Worm (Caenorhabditis elegans) whole organism, L1 larva: ENCODE results near the gene C25D7.15.

Experiments
- C04F5.9 ChIP-seq: sonication (generic microtip); optimal IDR thresholded peaks from 2 replicates; lab custom pipeline; 2016; ENCODE audit warnings: missing genetic modification characterization, missing compliant biosample characterization
- Y116A8C.19 ChIP-seq: sonication (generic microtip); optimal IDR thresholded peaks from 2 replicates; lab custom pipeline; 2016; ENCODE audit warnings: missing compliant biosample characterization, missing genetic modification characterization, borderline replicate concordance
- alr-1 ChIP-seq: fragments of 200-800 bp; sonication (Bioruptor generic); optimal IDR thresholded peaks from 2 replicates; lab custom pipeline; 2018; ENCODE audit warnings: borderline replicate concordance, mild to moderate bottlenecking, missing genetic modification characterization, missing compliant biosample characterization
- aly-2 ChIP-seq: fragments of 150-350 bp; optimal IDR thresholded peaks from 2 replicates; lab custom pipeline; 2014; ENCODE audit warnings: missing biosample characterization, missing genetic modification characterization
- ama-1 ChIP-seq: fragments of 150-350 bp; optimal IDR thresholded peaks from 2 replicates; lab custom pipeline; 2014
- blmp-1 ChIP-seq: fragments of 150-350 bp; optimal IDR thresholded peaks from 2 replicates; lab custom pipeline; 2014; ENCODE audit warnings: missing biosample characterization, missing genetic modification characterization
- ceh-63 ChIP-seq: fragments of 200-800 bp; sonication (Bioruptor generic); optimal IDR thresholded peaks from 2 replicates; lab custom pipeline; 2018; ENCODE audit warnings: mild to moderate bottlenecking, missing genetic modification characterization, missing compliant biosample characterization
- ceh-8 ChIP-seq: fragments of 200-800 bp; sonication (Bioruptor generic); optimal IDR thresholded peaks from 2 replicates; lab custom pipeline; 2018; ENCODE audit warnings: mild to moderate bottlenecking, missing genetic modification characterization, moderate library complexity, missing compliant biosample characterization
- ceh-82 ChIP-seq, 3 experiments: fragments of 150-350 bp in 1 of 3; sonication (generic microtip) in 2 of 3; optimal IDR thresholded peaks; 2 replicates each; lab custom pipeline; 2014 to 2017; ENCODE audit warnings: missing biosample characterization in 3 of 3, missing genetic modification characterization in 3 of 3
- ceh-90 ChIP-seq: sonication (generic microtip); optimal IDR thresholded peaks from 2 replicates; lab custom pipeline; 2016; ENCODE audit warnings: missing genetic modification characterization, missing compliant biosample characterization
- ces-1 ChIP-seq: fragments of 150-350 bp; optimal IDR thresholded peaks from 2 replicates; lab custom pipeline; 2014; ENCODE audit warnings: missing biosample characterization, missing genetic modification reagents, missing genetic modification characterization
- dpl-1 ChIP-seq, 3 experiments: fragments of 150-350 bp in 2 of 3; sonication (generic microtip) in 1 of 3; optimal IDR thresholded peaks; 2 replicates each; lab custom pipeline; 2014 to 2017; ENCODE audit warnings: missing biosample characterization in 3 of 3, missing genetic modification characterization in 3 of 3, missing genetic modification reagents in 3 of 3
- dsc-1 ChIP-seq: sonication (generic microtip); optimal IDR thresholded peaks from 2 replicates; lab custom pipeline; 2016; ENCODE audit warnings: mild to moderate bottlenecking, missing genetic modification characterization, missing compliant biosample characterization
- efl-1 ChIP-seq, 4 experiments: fragments of 150-350 bp; optimal IDR thresholded peaks in 3 of 4; peaks in 1 of 4; 1 replicate in 1 of 4; 2 replicates in 3 of 4; lab custom pipeline; 2014; ENCODE audit warnings: missing biosample characterization in 2 of 4, missing genetic modification characterization in 2 of 4, missing genetic modification reagents in 2 of 4
- efl-3 ChIP-seq: fragments of 200-800 bp; sonication (Bioruptor generic); optimal IDR thresholded peaks from 2 replicates; lab custom pipeline; 2018; ENCODE audit warnings: mild to moderate bottlenecking, missing genetic modification characterization, missing compliant biosample characterization
- egl-27 ChIP-seq, 2 experiments: fragments of 150-350 bp in 1 of 2; sonication (generic microtip); optimal IDR thresholded peaks; 3 replicates each; lab custom pipeline; 2017 to 2018; ENCODE audit warnings: missing biosample characterization in 2 of 2, missing genetic modification characterization in 2 of 2, missing genetic modification reagents in 2 of 2
- elt-2 ChIP-seq: sonication (generic microtip); optimal IDR thresholded peaks from 2 replicates; lab custom pipeline; 2016; ENCODE audit warnings: missing genetic modification characterization, mild to moderate bottlenecking, inconsistent platforms, missing compliant biosample characterization, missing genetic modification reagents
- elt-3 ChIP-seq, 6 experiments: fragments of 150-350 bp in 1 of 6; sonication (generic microtip); optimal IDR thresholded peaks; 2 replicates each; lab custom pipeline; 2017 to 2018; ENCODE audit warnings: missing biosample characterization in 6 of 6, missing genetic modification characterization in 6 of 6, inconsistent platforms in 1 of 6
- ets-5 ChIP-seq: fragments of 200-800 bp; sonication (Bioruptor generic); IDR thresholded peaks from 2 replicates; pipeline ENCODE4 v1.3.6; 2022; ENCODE audit warnings: missing genetic modification characterization, missing compliant biosample characterization
- fkh-10 ChIP-seq: sonication (generic microtip); optimal IDR thresholded peaks from 2 replicates; lab custom pipeline; 2017; ENCODE audit warnings: missing biosample characterization, missing genetic modification reagents, missing genetic modification characterization
- fkh-4 ChIP-seq: sonication (generic microtip); optimal IDR thresholded peaks from 2 replicates; lab custom pipeline; 2016; ENCODE audit warnings: missing compliant biosample characterization, missing genetic modification characterization, borderline replicate concordance
- fkh-8 ChIP-seq: sonication (generic microtip); optimal IDR thresholded peaks from 2 replicates; lab custom pipeline; 2016; ENCODE audit warnings: mild to moderate bottlenecking, missing genetic modification characterization, missing compliant biosample characterization
- hlh-4 ChIP-seq: sonication (generic microtip); optimal IDR thresholded peaks from 2 replicates; lab custom pipeline; 2016; ENCODE audit warnings: mild to moderate bottlenecking, missing genetic modification characterization, missing compliant biosample characterization
- hpl-2 ChIP-seq: fragments of 150-350 bp; optimal IDR thresholded peaks from 2 replicates; lab custom pipeline; 2014; ENCODE audit warnings: missing biosample characterization, missing genetic modification reagents, missing genetic modification characterization
- isw-1 ChIP-seq: fragments of 200-800 bp; sonication (Bioruptor generic); IDR thresholded peaks from 2 replicates; pipeline ENCODE4 v1.3.6; 2022; ENCODE audit warnings: missing genetic modification characterization, missing compliant biosample characterization
- lir-3 ChIP-seq: sonication (generic microtip); optimal IDR thresholded peaks from 2 replicates; lab custom pipeline; 2016; ENCODE audit warnings: mild to moderate bottlenecking, missing genetic modification characterization, moderate library complexity, missing compliant biosample characterization; ENCODE audit not compliant: poor library complexity
- mdl-1 ChIP-seq, 2 experiments: fragments of 150-350 bp; optimal IDR thresholded peaks; 2 replicates each; lab custom pipeline; 2014 to 2017; ENCODE audit warnings: missing biosample characterization in 2 of 2, missing genetic modification characterization in 2 of 2, inconsistent platforms in 1 of 2
- mef-2 ChIP-seq: fragments of 150-350 bp; optimal IDR thresholded peaks from 2 replicates; lab custom pipeline; 2014; ENCODE audit warnings: missing biosample characterization, missing genetic modification characterization
- nhr-11 ChIP-seq: fragments of 150-350 bp; optimal IDR thresholded peaks from 2 replicates; lab custom pipeline; 2014; ENCODE audit warnings: missing biosample characterization, missing genetic modification characterization
- nhr-19 ChIP-seq: fragments of 200-800 bp; sonication (Bioruptor generic); conservative IDR thresholded peaks from 2 replicates; pipeline ENCODE4 v1.3.6; 2022; ENCODE audit warnings: missing genetic modification characterization, missing compliant biosample characterization
- nhr-237 ChIP-seq: fragments of 150-350 bp; optimal IDR thresholded peaks from 2 replicates; lab custom pipeline; 2014; ENCODE audit warnings: missing biosample characterization, missing genetic modification characterization
- nhr-28 ChIP-seq: fragments of 150-350 bp; optimal IDR thresholded peaks from 2 replicates; lab custom pipeline; 2014; ENCODE audit warnings: missing biosample characterization, missing genetic modification characterization
- nhr-71 ChIP-seq: sonication (generic microtip); optimal IDR thresholded peaks from 2 replicates; lab custom pipeline; 2016; ENCODE audit warnings: mild to moderate bottlenecking, missing genetic modification characterization, moderate library complexity, missing compliant biosample characterization
- nhr-76 ChIP-seq: sonication (generic microtip); optimal IDR thresholded peaks from 2 replicates; lab custom pipeline; 2017; ENCODE audit warnings: missing biosample characterization, missing genetic modification characterization
- nhr-77 ChIP-seq: fragments of 150-350 bp; optimal IDR thresholded peaks from 2 replicates; lab custom pipeline; 2014; ENCODE audit warnings: missing biosample characterization, missing genetic modification characterization
- nhr-84 ChIP-seq: sonication (generic microtip); optimal IDR thresholded peaks from 2 replicates; lab custom pipeline; 2017; ENCODE audit warnings: missing biosample characterization, missing genetic modification characterization
- nhr-85 ChIP-seq: sonication (generic microtip); peaks from one replicate; lab custom pipeline; 2016; ENCODE audit warnings: missing genetic modification characterization, inconsistent platforms, missing compliant biosample characterization
- rnt-1 ChIP-seq: sonication (generic microtip); optimal IDR thresholded peaks from 2 replicates; lab custom pipeline; 2016; ENCODE audit warnings: mild to moderate bottlenecking, missing genetic modification characterization, moderate library complexity, missing compliant biosample characterization
- snpc-4 ChIP-seq: fragments of 150-350 bp; optimal IDR thresholded peaks from 2 replicates; lab custom pipeline; 2014; ENCODE audit warnings: missing biosample characterization, missing genetic modification characterization
- snu-23 ChIP-seq: sonication (generic microtip); optimal IDR thresholded peaks from 2 replicates; lab custom pipeline; 2016; ENCODE audit warnings: missing genetic modification characterization, missing compliant biosample characterization
- sptf-1 ChIP-seq: fragments of 150-350 bp; optimal IDR thresholded peaks from 2 replicates; lab custom pipeline; 2014; ENCODE audit warnings: missing biosample characterization, missing genetic modification characterization
- sup-37 ChIP-seq: fragments of 200-800 bp; sonication (Bioruptor generic); optimal IDR thresholded peaks from 2 replicates; lab custom pipeline; 2018; ENCODE audit warnings: mild to moderate bottlenecking, missing genetic modification characterization, missing compliant biosample characterization
- swsn-7 ChIP-seq: sonication (generic microtip); optimal IDR thresholded peaks from 2 replicates; lab custom pipeline; 2016; ENCODE audit warnings: missing genetic modification characterization, missing compliant biosample characterization
- tbx-2 ChIP-seq: sonication (generic microtip); optimal IDR thresholded peaks from 2 replicates; lab custom pipeline; 2016; ENCODE audit warnings: missing genetic modification characterization, missing compliant biosample characterization
- unc-130 ChIP-seq: fragments of 150-350 bp; optimal IDR thresholded peaks from 2 replicates; lab custom pipeline; 2017; ENCODE audit warnings: missing biosample characterization, missing genetic modification characterization, inconsistent platforms
- unc-86 ChIP-seq: sonication (generic microtip); optimal IDR thresholded peaks from 2 replicates; lab custom pipeline; 2016; ENCODE audit warnings: missing genetic modification characterization, missing compliant biosample characterization
- unc-98 ChIP-seq: fragments of 200-800 bp; sonication (Bioruptor generic); IDR thresholded peaks from 2 replicates; pipeline ENCODE4 v1.3.6; 2022; ENCODE audit warnings: missing genetic modification characterization, missing compliant biosample characterization
- vab-15 ChIP-seq: sonication (generic microtip); optimal IDR thresholded peaks from 2 replicates; lab custom pipeline; 2017; ENCODE audit warnings: missing genotype, mild to moderate bottlenecking, missing genetic modification characterization, missing compliant biosample characterization
- xbp-1 ChIP-seq: sonication (generic microtip); optimal IDR thresholded peaks from 2 replicates; lab custom pipeline; 2016; ENCODE audit warnings: missing genetic modification characterization, missing compliant biosample characterization
- zip-4 ChIP-seq: fragments of 200-800 bp; sonication (Bioruptor generic); optimal IDR thresholded peaks from 2 replicates; lab custom pipeline; 2018; ENCODE audit warnings: mild to moderate bottlenecking, missing genetic modification characterization, moderate library complexity, missing compliant biosample characterization
- ztf-11 ChIP-seq, 2 experiments: sonication (generic microtip); optimal IDR thresholded peaks; 2 replicates each; lab custom pipeline; 2016 to 2017; ENCODE audit warnings: missing genetic modification characterization in 2 of 2, missing biosample characterization in 1 of 2, missing compliant biosample characterization in 1 of 2

The C25D7.15 gene

DNA sequence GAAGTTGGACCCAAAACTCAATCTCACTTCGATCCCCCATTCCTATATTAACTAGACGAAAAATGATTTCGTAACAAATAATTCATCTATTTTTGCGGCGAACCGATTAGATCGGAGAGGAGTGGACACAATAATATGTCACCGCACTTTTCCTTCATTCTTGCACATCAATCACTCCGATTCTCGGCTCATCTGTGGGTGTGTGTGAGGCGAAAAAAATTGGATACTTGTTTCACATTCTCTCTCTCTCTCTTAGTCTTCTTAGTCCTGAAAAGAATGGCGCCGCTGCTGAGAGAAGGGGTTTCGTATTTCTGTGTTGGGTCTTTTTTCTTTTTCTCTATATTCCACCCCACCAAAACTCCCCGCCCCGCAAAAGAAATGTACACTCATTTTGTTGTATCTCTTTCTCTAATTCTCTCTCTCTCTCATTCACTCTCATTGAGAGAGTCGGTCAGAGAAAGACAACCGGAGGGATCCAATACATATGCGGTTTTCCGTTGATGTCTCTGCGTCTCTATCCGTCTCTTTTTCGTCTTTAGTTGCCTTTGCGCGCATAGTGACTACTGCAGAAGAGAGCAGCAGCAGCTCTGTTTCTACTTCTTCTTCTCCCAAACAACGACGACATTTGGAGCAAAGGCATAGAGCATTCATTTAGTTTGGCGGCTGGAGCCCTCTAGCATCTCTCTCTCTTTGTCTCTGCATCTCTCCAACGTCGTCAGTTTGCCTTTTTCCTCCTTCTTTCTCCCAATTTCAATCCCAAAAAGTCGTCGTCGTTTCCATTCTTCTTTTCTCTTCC is 11.6 kb downstream of the C25D7.15 start, which contains the start of gene unc-76 (continued):
- TF ChIP-seq nhr-28 (tag; lab: Kevin White, UChicago) (no peak), unc-86 (tag; lab: Kevin White, UChicago) (peak; percentile 92), fkh-8 (tag; lab: Kevin White, UChicago) (peak; percentile 95), unc-130 (tag; lab: Kevin White, UChicago) (peak; percentile 19), nhr-71 (tag; lab: Kevin White, UChicago) (peak; percentile 94), dsc-1 (tag; lab: Kevin White, UChicago) (peak; percentile 89), ceh-82 (tag; optimal IDR thresholded peaks at IDR 0.05; lab: Kevin White, UChicago) (peak; percentile 49 to 84 (median 70)), dpl-1 (GFP tag; optimal IDR thresholded peaks at IDR 0.05; lab: Kevin White, UChicago) (peak; percentile 49 to 59 (median 57)), ceh-63 (no peak), blmp-1 (peak; percentile 36), aly-2 (tag; lab: Kevin White, UChicago) (peak; percentile 41), snpc-4 (tag; lab: Kevin White, UChicago) (peak; percentile 40), tbx-2 (tag; lab: Kevin White, UChicago) (peak; percentile 91), mdl-1 (tag; optimal IDR thresholded peaks at IDR 0.05; lab: Kevin White, UChicago) (peak in 1 of 2 experiments; percentile 50), zip-4 (GFP tag; lab: Kevin White, UChicago) (no peak), swsn-7 (tag; lab: Kevin White, UChicago) (peak; percentile 90), rnt-1 (tag; lab: Kevin White, UChicago) (peak; percentile 95), ama-1 (lab: Kevin White, UChicago) (no peak), ceh-8 (peak; percentile 58), egl-27 (tag; optimal IDR thresholded peaks at IDR 0.05; lab: Kevin White, UChicago) (peak; percentile 58 to 76), Y116A8C.19 (tag; lab: Kevin White, UChicago) (no peak), hlh-4 (tag; lab: Kevin White, UChicago) (no peak), hpl-2 (GFP tag; lab: Kevin White, UChicago) (no peak), nhr-84 (tag; lab: Kevin White, UChicago) (no peak), C04F5.9 (no peak), ces-1 (GFP tag; lab: Kevin White, UChicago) (no peak), nhr-76 (tag; lab: Kevin White, UChicago) (no peak), xbp-1 (peak; percentile 80), fkh-4 (tag; lab: Kevin White, UChicago) (peak; percentile 40), elt-3 (tag; optimal IDR thresholded peaks at IDR 0.05; lab: Kevin White, UChicago) (no peak), lir-3 (tag; lab: Kevin White, UChicago) (peak; percentile 81), vab-15 (tag; lab: Kevin White, UChicago) (no peak), sptf-1 (tag; lab: Kevin White, UChicago) (no peak), unc-98 (GFP tag; lab: Robert Waterston, UW) (no peak), ztf-11 (tag; optimal IDR thresholded peaks at IDR 0.05; lab: Kevin White, UChicago) (peak in 1 of 2 experiments; percentile 58), ceh-90 (no peak), sup-37 (GFP tag; lab: Kevin White, UChicago) (no peak), nhr-237 (peak; percentile 77), nhr-85 (peak; percentile 88), ets-5 (GFP tag; lab: Robert Waterston, UW) (no peak), isw-1 (peak; percentile 68), alr-1 (tag; lab: Kevin White, UChicago) (no peak), nhr-11 (tag; lab: Kevin White, UChicago) (peak; percentile 63), snu-23 (GFP tag; lab: Kevin White, UChicago) (peak; percentile 90), efl-3 (GFP tag; lab: Kevin White, UChicago) (no peak), elt-2 (tag; lab: Kevin White, UChicago) (no peak), nhr-77 (tag; lab: Kevin White, UChicago) (peak; percentile 71), efl-1 (optimal IDR thresholded peaks at IDR 0.05; lab: Kevin White, UChicago) (peak; percentile 76 to 80), efl-1 (GFP tag; optimal IDR thresholded peaks at IDR 0.05 in 1 of 2; lab: Kevin White, UChicago) (peak; percentile 52 to 94), mef-2 (tag; lab: Kevin White, UChicago) (peak; percentile 55), fkh-10 (GFP tag; lab: Kevin White, UChicago) (peak; percentile 56), nhr-19 (peak; percentile 81)
